Worm (Caenorhabditis elegans) whole organism, L3 larva: ENCODE results near the gene T07D1.3.

Source experiments
- R02D3.7 ChIP-seq: fragments of 150-350 bp; optimal IDR thresholded peaks from 2 replicates; lab custom pipeline; 2014; ENCODE audit warnings: missing biosample characterization, missing genetic modification characterization
- aly-2 ChIP-seq: fragments of 150-350 bp; optimal IDR thresholded peaks from 2 replicates; lab custom pipeline; 2014; ENCODE audit warnings: missing biosample characterization, missing genetic modification characterization
- egl-27 ChIP-seq: sonication (generic microtip); optimal IDR thresholded peaks from 4 replicates; lab custom pipeline; 2017; ENCODE audit warnings: missing biosample characterization, missing genetic modification reagents, missing genetic modification characterization
- fos-1 ChIP-seq: fragments of 150-350 bp; optimal IDR thresholded peaks from 2 replicates; lab custom pipeline; 2014; ENCODE audit warnings: missing biosample characterization, missing genetic modification characterization
- unc-62 ChIP-seq: fragments of 150-350 bp; sonication (generic microtip); optimal IDR thresholded peaks from 4 replicates; lab custom pipeline; 2014; ENCODE audit warnings: missing biosample characterization, missing genetic modification reagents, missing genetic modification characterization

DNA sequence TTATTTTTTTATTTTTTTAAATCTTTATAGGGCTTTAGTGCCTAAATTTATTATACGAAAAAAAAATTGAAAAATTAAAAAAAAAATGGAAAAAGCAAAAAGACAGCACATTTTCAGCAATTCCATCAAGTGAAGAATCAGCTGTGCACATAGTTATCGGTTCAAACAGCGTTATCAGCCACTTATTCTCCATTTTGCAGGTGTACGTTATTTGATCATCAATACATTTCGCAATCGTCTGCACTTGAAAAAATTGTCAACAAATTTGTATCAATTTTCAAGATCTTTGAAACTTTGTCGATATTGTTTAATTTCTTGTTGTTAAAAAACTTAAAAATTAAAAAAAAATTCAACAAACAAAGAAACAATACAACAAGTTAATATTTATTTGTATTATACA, 3.5 kb downstream of the T07D1.3 start:
- no peak for TF ChIP-seq R02D3.7 (tag; lab: Kevin White, UChicago)
- no peak for TF ChIP-seq aly-2
- no peak for TF ChIP-seq fos-1 (tag; lab: Kevin White, UChicago)
- no peak for TF ChIP-seq unc-62
- no peak for TF ChIP-seq egl-27 (tag; lab: Kevin White, UChicago)
